Worm (Caenorhabditis elegans): ENCODE data around the gene C09G5.7.

C09G5.7 gene

DNA sequence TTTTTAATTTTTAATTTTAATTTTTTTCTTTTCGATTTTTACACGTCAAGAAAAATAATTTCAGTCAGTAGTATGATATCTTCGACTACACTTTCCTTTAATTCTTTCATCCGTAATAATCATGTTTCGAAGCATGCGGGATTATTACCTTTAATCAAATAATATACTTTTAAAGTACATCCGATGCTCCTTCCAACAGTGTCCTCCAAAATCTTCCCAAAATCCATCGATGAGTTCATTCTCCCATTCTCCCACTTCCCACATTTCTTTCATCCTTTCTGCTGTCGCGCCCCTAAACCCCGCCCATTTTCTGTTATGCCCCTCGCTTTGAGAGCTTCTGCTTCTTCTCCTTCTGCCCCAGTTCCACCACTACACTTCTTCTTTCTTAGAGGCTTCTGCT lies 20.0 kb upstream of the C09G5.7 start, which contains the start of gene lgc-57:
Gene lgc-57 (plus strand): TSS at position 301 of the 400 bp plus-strand sequence.
- TF ChIP-seq pes-1 (GFP tag; IDR thresholded peaks at IDR 0.05) (no peak), scrt-1 (GFP tag; IDR thresholded peaks at IDR 0.05) (no peak), tra-4 (tag; optimal IDR thresholded peaks at IDR 0.05) (no peak), sea-1 (GFP tag; conservative IDR thresholded peaks at IDR 0.05) (no peak), B0310.2 (tag; optimal IDR thresholded peaks at IDR 0.05) (no peak), ets-7 (tag; optimal IDR thresholded peaks at IDR 0.05) (no peak), F13C5.2 (tag; optimal IDR thresholded peaks at IDR 0.05) (no peak), ceh-13 (GFP tag; optimal IDR thresholded peaks at IDR 0.05) (no peak), ama-1 (optimal IDR thresholded peaks at IDR 0.05) (no peak), flt-1 (GFP tag; IDR thresholded peaks at IDR 0.05) (no peak), hmg-4 (GFP tag; optimal IDR thresholded peaks at IDR 0.05) (no peak), tbx-11 (GFP tag; IDR thresholded peaks at IDR 0.05) (no peak), hnd-1 (tag; optimal IDR thresholded peaks at IDR 0.05) (no peak), hmbx-1 (tag; optimal IDR thresholded peaks at IDR 0.05) (no peak), ceh-36 (tag; optimal IDR thresholded peaks at IDR 0.05) (no peak), aly-1 (tag; optimal IDR thresholded peaks at IDR 0.05) (no peak), tbx-37 (GFP tag; conservative IDR thresholded peaks at IDR 0.05) (no peak)

DNA sequence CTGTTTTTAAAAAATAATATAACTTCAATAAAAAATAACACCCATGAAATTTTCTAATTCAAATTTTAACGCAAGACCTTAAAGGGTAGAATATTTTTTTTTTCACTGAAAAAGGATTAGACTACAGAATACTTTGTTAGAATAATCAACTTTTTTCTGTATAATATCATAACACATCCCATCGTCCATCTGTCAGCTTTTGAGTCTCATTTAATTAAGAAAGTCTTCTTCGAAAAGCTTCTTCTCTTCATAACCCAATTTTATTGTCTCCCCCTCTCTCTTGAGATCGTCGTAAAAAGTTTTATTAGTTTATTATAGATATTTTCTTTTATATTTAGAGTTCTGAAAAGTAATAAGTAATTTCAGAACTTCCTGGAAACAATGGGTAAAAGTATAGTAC lies 18.6 kb upstream of the C09G5.7 start:
- TF ChIP-seq hmbx-1 (tag; optimal IDR thresholded peaks at IDR 0.05) (no peak), tra-4 (tag; optimal IDR thresholded peaks at IDR 0.05) (no peak), hnd-1 (tag; optimal IDR thresholded peaks at IDR 0.05) (no peak), ceh-36 (tag; optimal IDR thresholded peaks at IDR 0.05) (no peak)

- TF ChIP-seq aly-1 (tag; optimal IDR thresholded peaks at IDR 0.05) (no peak), hmbx-1 (tag; optimal IDR thresholded peaks at IDR 0.05) (no peak), ceh-36 (tag; optimal IDR thresholded peaks at IDR 0.05) (no peak), tbx-11 (GFP tag; IDR thresholded peaks at IDR 0.05) (no peak)
Observed at ce11 chrII:10703594-10704384, 10.9 kb upstream of the C09G5.7 start, which contains the start of gene col-79. Gene col-79, plus strand, starts transcription at chrII:10703613.

ce11 chrII:10704575-10705170 lies 10.0 kb upstream of the C09G5.7 start, which contains the start of gene col-39:
Gene col-39, plus strand, starts transcription at chrII:10704916.
- no peak for TF ChIP-seq hmbx-1 (tag; optimal IDR thresholded peaks at IDR 0.05)
- TF ChIP-seq ceh-13 (GFP tag; optimal IDR thresholded peaks at IDR 0.05) = no peak
- no peak for TF ChIP-seq tra-4 (tag; optimal IDR thresholded peaks at IDR 0.05)
- TF ChIP-seq ama-1 (optimal IDR thresholded peaks at IDR 0.05) = no peak
- no peak for TF ChIP-seq hmg-4 (GFP tag; optimal IDR thresholded peaks at IDR 0.05)
- no peak for TF ChIP-seq tbx-37 (GFP tag; conservative IDR thresholded peaks at IDR 0.05)
- no peak for TF ChIP-seq ceh-36 (tag; optimal IDR thresholded peaks at IDR 0.05)
- TF ChIP-seq ets-7 (tag; optimal IDR thresholded peaks at IDR 0.05) = no peak
- TF ChIP-seq hnd-1 (tag; optimal IDR thresholded peaks at IDR 0.05) = no peak
- no peak for TF ChIP-seq flt-1 (GFP tag; IDR thresholded peaks at IDR 0.05)
- no peak for TF ChIP-seq B0310.2 (tag; optimal IDR thresholded peaks at IDR 0.05)
- no peak for TF ChIP-seq aly-1 (tag; optimal IDR thresholded peaks at IDR 0.05)
- no peak for TF ChIP-seq F13C5.2 (tag; optimal IDR thresholded peaks at IDR 0.05)
- TF ChIP-seq tbx-11 (GFP tag; IDR thresholded peaks at IDR 0.05) = no peak
- TF ChIP-seq sea-1 (GFP tag; conservative IDR thresholded peaks at IDR 0.05) = no peak
- TF ChIP-seq scrt-1 (GFP tag; IDR thresholded peaks at IDR 0.05) = no peak
- no peak for TF ChIP-seq pes-1 (GFP tag; IDR thresholded peaks at IDR 0.05)

ce11 chrII:10705347-10705996 lies 9.2 kb upstream of the C09G5.7 start:
- TF ChIP-seq aly-1 (tag; optimal IDR thresholded peaks at IDR 0.05) (no peak), tra-4 (tag; optimal IDR thresholded peaks at IDR 0.05) (no peak), pes-1 (GFP tag; IDR thresholded peaks at IDR 0.05) (no peak), sea-1 (GFP tag; conservative IDR thresholded peaks at IDR 0.05) (no peak), scrt-1 (GFP tag; IDR thresholded peaks at IDR 0.05) (no peak), ets-7 (tag; optimal IDR thresholded peaks at IDR 0.05) (no peak), hmg-4 (GFP tag; optimal IDR thresholded peaks at IDR 0.05) (no peak)

DNA sequence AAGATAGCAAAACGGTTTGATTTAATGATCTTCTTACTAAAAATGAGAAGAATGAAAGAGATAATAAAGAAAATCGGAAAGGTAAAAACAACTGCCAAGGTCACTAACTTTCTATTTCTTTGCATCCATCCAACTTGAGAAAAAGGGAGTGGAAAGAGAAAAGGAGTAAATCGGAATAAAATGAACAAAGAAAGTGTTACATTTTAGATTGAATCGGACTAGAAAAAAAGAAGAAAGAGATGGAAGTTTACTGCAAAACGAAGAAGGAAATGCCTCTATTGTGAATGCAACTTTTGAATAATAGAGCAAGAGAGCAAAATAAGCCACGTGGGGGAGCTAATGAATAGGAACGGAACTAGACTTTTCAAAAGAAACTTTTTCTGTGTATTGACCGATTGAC lies 8.6 kb upstream of the C09G5.7 start:
- no peak for TF ChIP-seq B0310.2 (tag; optimal IDR thresholded peaks at IDR 0.05)
- no peak for TF ChIP-seq ceh-36 (tag; optimal IDR thresholded peaks at IDR 0.05)
- no peak for TF ChIP-seq flt-1 (GFP tag; IDR thresholded peaks at IDR 0.05)
- no peak for TF ChIP-seq hmbx-1 (tag; optimal IDR thresholded peaks at IDR 0.05)
- no peak for TF ChIP-seq pes-1 (GFP tag; IDR thresholded peaks at IDR 0.05)
- TF ChIP-seq ceh-13 (GFP tag; optimal IDR thresholded peaks at IDR 0.05) = no peak
- TF ChIP-seq hnd-1 (tag; optimal IDR thresholded peaks at IDR 0.05) = no peak
- TF ChIP-seq F13C5.2 (tag; optimal IDR thresholded peaks at IDR 0.05) = no peak
- no peak for TF ChIP-seq tbx-11 (GFP tag; IDR thresholded peaks at IDR 0.05)
- no peak for TF ChIP-seq hmg-4 (GFP tag; optimal IDR thresholded peaks at IDR 0.05)
- no peak for TF ChIP-seq sea-1 (GFP tag; conservative IDR thresholded peaks at IDR 0.05)
- no peak for TF ChIP-seq tra-4 (tag; optimal IDR thresholded peaks at IDR 0.05)
- TF ChIP-seq tbx-37 (GFP tag; conservative IDR thresholded peaks at IDR 0.05) = no peak
- no peak for TF ChIP-seq scrt-1 (GFP tag; IDR thresholded peaks at IDR 0.05)
- TF ChIP-seq ama-1 (optimal IDR thresholded peaks at IDR 0.05) = no peak
- TF ChIP-seq ets-7 (tag; optimal IDR thresholded peaks at IDR 0.05) = no peak
- TF ChIP-seq aly-1 (tag; optimal IDR thresholded peaks at IDR 0.05) = no peak

- TF ChIP-seq pes-1 (GFP tag; IDR thresholded peaks at IDR 0.05) (no peak), ceh-36 (tag; optimal IDR thresholded peaks at IDR 0.05) (no peak), tbx-37 (GFP tag; conservative IDR thresholded peaks at IDR 0.05) (no peak), F13C5.2 (tag; optimal IDR thresholded peaks at IDR 0.05) (no peak), flt-1 (GFP tag; IDR thresholded peaks at IDR 0.05) (no peak), tra-4 (tag; optimal IDR thresholded peaks at IDR 0.05) (no peak), ama-1 (optimal IDR thresholded peaks at IDR 0.05) (no peak)
Observed at ce11 chrII:10706901-10707300, 7.8 kb upstream of the C09G5.7 start, which contains the start of gene col-80. Gene col-80, plus strand, starts transcription at chrII:10707201.

Measured in whole organism, early embryonic.